Worm (Caenorhabditis elegans): ENCODE data around the gene ugt-43.

DNA sequence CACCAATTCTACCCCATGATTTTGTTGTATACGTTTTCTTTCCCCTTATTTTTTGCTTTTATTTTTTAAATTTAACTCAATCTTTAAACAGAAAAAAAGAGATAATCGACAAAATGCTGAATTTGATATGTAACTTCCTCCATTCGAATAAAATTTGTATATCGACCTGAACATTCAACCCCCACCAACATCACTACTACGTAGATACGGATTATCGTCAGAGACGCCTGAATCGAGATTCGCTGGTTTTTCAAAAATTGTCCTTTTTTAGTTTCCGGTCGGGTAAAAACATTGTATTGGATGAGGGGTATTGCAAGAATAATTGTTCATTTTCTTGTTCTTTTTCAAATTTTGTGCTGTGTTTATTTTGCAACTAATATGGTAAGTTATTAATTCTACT lies 8.1 kb downstream of the ugt-43 start, which contains the start of gene bgnt-1.1:
- TF ChIP-seq cnd-1 (tag; optimal IDR thresholded peaks at IDR 0.05) (no peak), nhr-76 (tag; optimal IDR thresholded peaks at IDR 0.05) (no peak), blmp-1 (tag; optimal IDR thresholded peaks at IDR 0.05) (no peak), elt-3 (tag; optimal IDR thresholded peaks at IDR 0.05) (no peak), unc-39 (tag; optimal IDR thresholded peaks at IDR 0.05) (no peak), elt-1 (tag; optimal IDR thresholded peaks at IDR 0.05; ENCODE audit: borderline replicate concordance, insufficient read depth) (no peak), ztf-11 (tag; optimal IDR thresholded peaks at IDR 0.05) (no peak), lin-13 (tag; optimal IDR thresholded peaks at IDR 0.05) (no peak), unc-62 (GFP tag; optimal IDR thresholded peaks at IDR 0.05) (no peak), nhr-12 (tag; optimal IDR thresholded peaks at IDR 0.05) (no peak), ceh-83 (GFP tag; optimal IDR thresholded peaks at IDR 0.05) (no peak), lin-32 (GFP tag; optimal IDR thresholded peaks at IDR 0.05) (no peak), sptf-1 (tag; optimal IDR thresholded peaks at IDR 0.05) (no peak), nhr-28 (tag; optimal IDR thresholded peaks at IDR 0.05) (no peak)

All from whole organism, mixed stage, embryonic.